Worm (Caenorhabditis elegans): ENCODE measurements around the gene F55C12.19.
A peak's percentile ranks its signal among the peaks of the same experiment; 100 is the strongest.

F55C12.19 gene

DNA sequence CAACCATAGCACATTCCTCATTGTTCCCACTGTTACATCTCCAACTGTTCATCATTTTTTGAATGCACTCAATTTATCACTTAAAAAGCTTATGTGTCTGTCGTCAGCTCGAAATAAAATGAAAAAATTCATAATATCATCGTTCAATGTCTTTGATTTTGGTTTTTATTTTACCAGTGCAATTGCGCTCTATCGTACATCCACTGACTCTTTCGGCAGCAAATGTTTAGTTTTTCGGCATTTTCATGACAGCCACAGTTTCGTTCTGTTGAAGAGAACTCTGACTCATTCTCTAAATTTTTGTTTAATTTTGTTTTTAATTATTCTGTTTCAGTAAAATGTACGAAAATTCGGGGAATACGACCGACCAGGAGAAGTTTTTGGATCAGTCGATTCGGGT lies 41.5 kb downstream of the F55C12.19 start, which contains the start of gene vps-35:
vps-35 (plus strand) TSS at position 335 of the 400 bp plus-strand sequence.
- TF ChIP-seq attf-5 (GFP tag; optimal IDR thresholded peaks at IDR 0.05), result peak; percentile 63
- TF ChIP-seq ceh-100 (GFP tag; IDR thresholded peaks at IDR 0.05), result 0 out of 2 replicates have a peak, but pooled peaks have one; percentile 14
- peak; percentile 30 for TF ChIP-seq lin-54 (GFP tag; optimal IDR thresholded peaks at IDR 0.05)
- TF ChIP-seq dox-1 (GFP tag; IDR thresholded peaks at IDR 0.05), result peak; percentile 54
- TF ChIP-seq mcd-1 (GFP tag; IDR thresholded peaks at IDR 0.05), result peak; percentile 82
- no peak for TF ChIP-seq hmg-20 (GFP tag; IDR thresholded peaks at IDR 0.05)
- TF ChIP-seq F57C9.4 (tag; optimal IDR thresholded peaks at IDR 0.05), result no peak
- TF ChIP-seq egl-18 (GFP tag; IDR thresholded peaks at IDR 0.05), result no peak
- 0 out of 2 replicates have a peak, but pooled peaks have one; percentile 8 for TF ChIP-seq madf-6 (GFP tag; IDR thresholded peaks at IDR 0.05)
- TF ChIP-seq cebp-1 (GFP tag; IDR thresholded peaks at IDR 0.05), result no peak
- TF ChIP-seq cebp-1 (tag; optimal IDR thresholded peaks at IDR 0.05), result peak; percentile 34
- peak; percentile 81 for TF ChIP-seq F23B12.7 (tag; optimal IDR thresholded peaks at IDR 0.05; ENCODE audit: insufficient read depth)
- TF ChIP-seq nhr-80 (tag; optimal IDR thresholded peaks at IDR 0.05), result peak; percentile 71

ce11 chrII:5911274-5911673 lies 45.3 kb downstream of the F55C12.19 start, which contains the start of gene cgt-3:
Gene cgt-3, plus strand, starts transcription at chrII:5911324.
- TF ChIP-seq ceh-58 (GFP tag; IDR thresholded peaks at IDR 0.05) (no peak), dox-1 (GFP tag; IDR thresholded peaks at IDR 0.05) (no peak), snpc-1.1 (tag; optimal IDR thresholded peaks at IDR 0.05; ENCODE audit: insufficient read depth) (no peak), madf-3 (GFP tag; IDR thresholded peaks at IDR 0.05) (no peak), nfyb-1 (GFP tag; IDR thresholded peaks at IDR 0.05) (no peak), sea-2 (GFP tag; IDR thresholded peaks at IDR 0.05) (no peak), attf-3 (GFP tag; conservative IDR thresholded peaks at IDR 0.05) (no peak), rcor-1 (GFP tag; IDR thresholded peaks at IDR 0.05) (no peak), let-607 (tag; optimal IDR thresholded peaks at IDR 0.05) (no peak), F49E8.2 (tag; optimal IDR thresholded peaks at IDR 0.05; ENCODE audit: insufficient read depth) (no peak), Y53F4B.3 (GFP tag; IDR thresholded peaks at IDR 0.05) (no peak), ccch-3 (GFP tag; optimal IDR thresholded peaks at IDR 0.05) (no peak)

- TF ChIP-seq hmg-20 (GFP tag; IDR thresholded peaks at IDR 0.05) (no peak), lin-40 (tag; optimal IDR thresholded peaks at IDR 0.05) (no peak), Y53G8AR.9 (GFP tag; conservative IDR thresholded peaks at IDR 0.05) (no peak), dox-1 (GFP tag; IDR thresholded peaks at IDR 0.05) (0 out of 2 replicates have a peak, but pooled peaks have one; percentile 41), attf-5 (GFP tag; optimal IDR thresholded peaks at IDR 0.05) (peak; percentile 12), F37B4.10 (GFP tag; IDR thresholded peaks at IDR 0.05) (no peak), B0336.3 (GFP tag; IDR thresholded peaks at IDR 0.05) (no peak), die-1 (tag; optimal IDR thresholded peaks at IDR 0.05) (no peak), ets-4 (GFP tag; optimal IDR thresholded peaks at IDR 0.05) (peak; percentile 43), hmg-1.2 (GFP tag; IDR thresholded peaks at IDR 0.05) (peak; percentile 41; the same call in 1 of the 2 replicates), atf-7 (tag; optimal IDR thresholded peaks at IDR 0.05) (peak; percentile 9), zfh-2 (GFP tag; conservative IDR thresholded peaks at IDR 0.05) (no peak), Y95B8A.8 (GFP tag; IDR thresholded peaks at IDR 0.05) (no peak), akir-1 (GFP tag; optimal IDR thresholded peaks at IDR 0.05) (no peak), repo-1 (tag; optimal IDR thresholded peaks at IDR 0.05) (no peak), efl-1 (GFP tag; optimal IDR thresholded peaks at IDR 0.05) (no peak), attf-6 (GFP tag; IDR thresholded peaks at IDR 0.05) (no peak), nhr-80 (tag; optimal IDR thresholded peaks at IDR 0.05) (peak; percentile 93), ZK185.1 (tag; optimal IDR thresholded peaks at IDR 0.05; ENCODE audit: poor library complexity, severe bottlenecking) (no peak), F55B11.4 (tag; optimal IDR thresholded peaks at IDR 0.05; ENCODE audit: borderline replicate concordance, insufficient read depth) (no peak), nhr-120 (GFP tag; IDR thresholded peaks at IDR 0.05) (no peak), nfyb-1 (GFP tag; IDR thresholded peaks at IDR 0.05) (no peak), C06A6.2 (GFP tag; conservative IDR thresholded peaks at IDR 0.05) (no peak), madf-6 (GFP tag; IDR thresholded peaks at IDR 0.05) (no peak), F52B5.7 (tag; optimal IDR thresholded peaks at IDR 0.05) (no peak), T07F8.4 (tag; optimal IDR thresholded peaks at IDR 0.05) (no peak)
These were observed 46.1 kb downstream of the F55C12.19 start for ce11 chrII:5911939-5912523.

All from whole organism, young adult.